Worm (Caenorhabditis elegans) whole organism, L3 larva: Measurements from ENCODE around the gene nlp-56.

Experiments
- R02D3.7 ChIP-seq: fragments of 150-350 bp; optimal IDR thresholded peaks from 2 replicates; lab custom pipeline; 2014; ENCODE audit warnings: missing biosample characterization, missing genetic modification characterization
- ZK546.5 ChIP-seq: sonication (generic microtip); optimal IDR thresholded peaks from 2 replicates; lab custom pipeline; 2017; ENCODE audit warnings: missing biosample characterization, missing genetic modification characterization
- aly-2 ChIP-seq: fragments of 150-350 bp; optimal IDR thresholded peaks from 2 replicates; lab custom pipeline; 2014; ENCODE audit warnings: missing biosample characterization, missing genetic modification characterization
- ama-1 ChIP-seq: fragments of 150-350 bp; optimal IDR thresholded peaks from 2 replicates; lab custom pipeline; 2018
- ceh-16 ChIP-seq: sonication (generic microtip); optimal IDR thresholded peaks from 2 replicates; lab custom pipeline; 2017; ENCODE audit warnings: missing biosample characterization, missing genetic modification characterization
- ceh-28 ChIP-seq: fragments of 150-350 bp; optimal IDR thresholded peaks from 2 replicates; lab custom pipeline; 2014; ENCODE audit warnings: missing biosample characterization, missing genetic modification reagents, missing genetic modification characterization
- ceh-82 ChIP-seq: fragments of 150-350 bp; optimal IDR thresholded peaks from 2 replicates; lab custom pipeline; 2014; ENCODE audit warnings: missing biosample characterization, missing genetic modification characterization
- egl-27 ChIP-seq: sonication (generic microtip); optimal IDR thresholded peaks from 4 replicates; lab custom pipeline; 2017; ENCODE audit warnings: missing biosample characterization, missing genetic modification reagents, missing genetic modification characterization
- egl-5 ChIP-seq: fragments of 150-350 bp; optimal IDR thresholded peaks from 2 replicates; lab custom pipeline; 2017; ENCODE audit warnings: missing biosample characterization, missing genetic modification reagents, missing genetic modification characterization, inconsistent platforms
- elt-1 ChIP-seq: fragments of 150-350 bp; optimal IDR thresholded peaks from 2 replicates; lab custom pipeline; 2014; ENCODE audit warnings: missing biosample characterization, missing genetic modification characterization
- elt-2 ChIP-seq: sonication (generic microtip); optimal IDR thresholded peaks from 2 replicates; lab custom pipeline; 2016; ENCODE audit warnings: missing genetic modification reagents, mild to moderate bottlenecking, missing genetic modification characterization, missing compliant biosample characterization
- fkh-10 ChIP-seq: sonication (generic microtip); optimal IDR thresholded peaks from 2 replicates; lab custom pipeline; 2017; ENCODE audit warnings: missing biosample characterization, missing genetic modification reagents, missing genetic modification characterization
- fkh-2 ChIP-seq: fragments of 150-350 bp; optimal IDR thresholded peaks from 2 replicates; lab custom pipeline; 2014; ENCODE audit warnings: missing biosample characterization, missing genetic modification reagents, missing genetic modification characterization
- fos-1 ChIP-seq: fragments of 150-350 bp; optimal IDR thresholded peaks from 2 replicates; lab custom pipeline; 2014; ENCODE audit warnings: missing biosample characterization, missing genetic modification characterization
- hmg-11 ChIP-seq: sonication (generic microtip); optimal IDR thresholded peaks from 2 replicates; lab custom pipeline; 2016; ENCODE audit warnings: missing genetic modification characterization, missing compliant biosample characterization
- jun-1 ChIP-seq: fragments of 150-350 bp; optimal IDR thresholded peaks from 2 replicates; lab custom pipeline; 2014; ENCODE audit warnings: missing biosample characterization, missing genetic modification reagents, missing genetic modification characterization
- lsy-12 ChIP-seq: sonication (generic microtip); optimal IDR thresholded peaks from 2 replicates; lab custom pipeline; 2016; ENCODE audit warnings: mild to moderate bottlenecking, missing genetic modification characterization, missing compliant biosample characterization
- mdl-1 ChIP-seq: fragments of 150-350 bp; optimal IDR thresholded peaks from 2 replicates; lab custom pipeline; 2014; ENCODE audit warnings: missing biosample characterization, missing genetic modification characterization
- mml-1 ChIP-seq: fragments of 150-350 bp; sonication (generic microtip); optimal IDR thresholded peaks from 3 replicates; lab custom pipeline; 2014; ENCODE audit warnings: missing biosample characterization, missing genetic modification characterization
- nfya-1 ChIP-seq: sonication (generic microtip); optimal IDR thresholded peaks from 2 replicates; lab custom pipeline; 2017; ENCODE audit warnings: missing genetic modification characterization, mild to moderate bottlenecking, missing compliant biosample characterization, antibody characterized with exemption, moderate library complexity; ENCODE audit not compliant: insufficient read depth
- nhr-11 ChIP-seq: fragments of 150-350 bp; optimal IDR thresholded peaks from 2 replicates; lab custom pipeline; 2014; ENCODE audit warnings: missing biosample characterization, missing genetic modification characterization
- nhr-12 ChIP-seq: fragments of 150-350 bp; optimal IDR thresholded peaks from 2 replicates; lab custom pipeline; 2014; ENCODE audit warnings: missing biosample characterization, missing genetic modification characterization
- nhr-237 ChIP-seq: fragments of 150-350 bp; optimal IDR thresholded peaks from 2 replicates; lab custom pipeline; 2014; ENCODE audit warnings: missing biosample characterization, missing genetic modification characterization
- nhr-43 ChIP-seq: sonication (generic microtip); optimal IDR thresholded peaks from 2 replicates; lab custom pipeline; 2016; ENCODE audit warnings: mild to moderate bottlenecking, missing genetic modification characterization, missing compliant biosample characterization; ENCODE audit not compliant: poor library complexity, severe bottlenecking
- nhr-67 ChIP-seq: fragments of 150-350 bp; optimal IDR thresholded peaks from 2 replicates; lab custom pipeline; 2014; ENCODE audit warnings: missing biosample characterization, missing genetic modification characterization
- nhr-76 ChIP-seq: fragments of 150-350 bp; sonication (generic microtip); optimal IDR thresholded peaks from 5 replicates; lab custom pipeline; 2014; ENCODE audit warnings: missing biosample characterization, missing genetic modification characterization
- nhr-77 ChIP-seq: fragments of 150-350 bp; optimal IDR thresholded peaks from 2 replicates; lab custom pipeline; 2014; ENCODE audit warnings: missing biosample characterization, missing genetic modification characterization
- pha-4 ChIP-seq: fragments of 150-350 bp; optimal IDR thresholded peaks from 2 replicates; lab custom pipeline; 2014; ENCODE audit warnings: missing biosample characterization, missing genetic modification reagents, missing genetic modification characterization
- pqm-1 ChIP-seq: fragments of 150-350 bp; optimal IDR thresholded peaks from 2 replicates; lab custom pipeline; 2017; ENCODE audit warnings: missing biosample characterization, missing genetic modification characterization, inconsistent platforms
- sea-2 ChIP-seq: fragments of 150-350 bp; sonication (generic microtip); optimal IDR thresholded peaks from 4 replicates; lab custom pipeline; 2014; ENCODE audit warnings: missing biosample characterization, missing genetic modification reagents, missing genetic modification characterization
- skn-1 ChIP-seq: fragments of 150-350 bp; optimal IDR thresholded peaks from 2 replicates; lab custom pipeline; 2014; ENCODE audit warnings: missing biosample characterization, missing genetic modification characterization
- unc-39 ChIP-seq: sonication (generic microtip); optimal IDR thresholded peaks from 4 replicates; lab custom pipeline; 2017; ENCODE audit warnings: missing biosample characterization, missing genetic modification characterization
- unc-62 ChIP-seq: fragments of 150-350 bp; sonication (generic microtip); optimal IDR thresholded peaks from 4 replicates; lab custom pipeline; 2014; ENCODE audit warnings: missing biosample characterization, missing genetic modification reagents, missing genetic modification characterization
- zag-1 ChIP-seq: fragments of 150-350 bp; optimal IDR thresholded peaks from 2 replicates; lab custom pipeline; 2014; ENCODE audit warnings: missing biosample characterization, missing genetic modification characterization
- ztf-4 ChIP-seq: fragments of 150-350 bp; optimal IDR thresholded peaks from 2 replicates; lab custom pipeline; 2014; ENCODE audit warnings: missing biosample characterization, missing genetic modification characterization

nlp-56 gene

DNA sequence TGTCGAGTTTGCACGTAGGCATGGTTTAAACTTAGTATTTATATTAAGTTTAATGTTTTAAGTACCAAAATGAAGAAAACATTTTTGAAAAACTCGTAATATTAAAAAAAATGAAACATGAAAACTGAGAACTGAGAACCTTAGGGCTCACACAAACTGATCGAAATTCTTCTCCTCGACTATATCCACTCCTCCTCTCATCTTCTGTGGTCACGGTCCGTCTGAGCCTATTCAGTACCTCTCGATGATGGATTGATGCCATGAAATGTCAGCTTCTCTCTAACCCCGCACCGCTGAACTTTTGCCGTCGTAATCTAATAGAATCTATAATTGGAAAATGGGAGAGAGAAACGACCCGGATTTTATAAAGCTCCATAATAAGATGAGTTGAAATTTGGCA lies at the start of gene nlp-56:
Gene nlp-56 (minus strand): TSS at position 257 of the 400 bp plus-strand sequence.
- no peak for TF ChIP-seq unc-39 (tag; lab: Kevin White, UChicago)
- no peak for TF ChIP-seq ama-1
- no peak for TF ChIP-seq skn-1
- no peak for TF ChIP-seq ceh-16 (tag; lab: Kevin White, UChicago)
- no peak for TF ChIP-seq nfya-1 (tag; lab: Kevin White, UChicago)
- no peak for TF ChIP-seq ZK546.5 (tag; lab: Kevin White, UChicago)
- no peak for TF ChIP-seq ztf-4 (tag; lab: Kevin White, UChicago)
- TF ChIP-seq fkh-2 (tag; lab: Kevin White, UChicago): no peak
- TF ChIP-seq egl-5: no peak
- TF ChIP-seq hmg-11 (tag; lab: Kevin White, UChicago): no peak
- no peak for TF ChIP-seq elt-1 (tag; lab: Kevin White, UChicago)
- no peak for TF ChIP-seq nhr-12 (tag; lab: Kevin White, UChicago)
- TF ChIP-seq ceh-82 (tag; lab: Kevin White, UChicago): no peak
- TF ChIP-seq fos-1: no peak
- TF ChIP-seq lsy-12 (tag; lab: Kevin White, UChicago): no peak

DNA sequence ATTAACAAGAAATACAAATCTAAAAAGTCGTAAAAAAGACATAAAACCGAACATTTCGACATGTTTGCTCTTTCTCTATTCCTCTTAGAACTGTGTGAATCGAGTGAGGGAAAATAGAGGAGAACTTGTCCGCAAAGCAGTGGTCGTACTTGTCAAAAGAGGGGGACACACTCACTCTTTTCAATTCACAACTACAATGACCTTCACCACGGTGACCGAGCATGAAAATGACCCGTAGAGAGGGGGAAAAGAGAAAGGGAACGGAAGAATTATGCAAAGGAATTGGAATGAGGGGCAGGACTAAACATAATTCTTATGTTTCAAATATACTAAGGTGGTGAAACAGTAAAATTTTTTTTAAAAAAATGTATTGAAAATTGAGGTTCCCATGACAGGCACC lies 49.0 kb upstream of the nlp-56 start:
- TF ChIP-seq hmg-11 (tag; lab: Kevin White, UChicago): peak; percentile 44
- TF ChIP-seq pha-4: peak; percentile 34
- TF ChIP-seq ceh-82 (tag; lab: Kevin White, UChicago): no peak
- TF ChIP-seq, all 47 proteins: peak for 2

ce11 chrIV:14829026-14829425 lies 44.5 kb upstream of the nlp-56 start, which contains the start of gene hhat-2:
TSS of gene hhat-2 (minus strand) at chrIV:14829126.
- TF ChIP-seq sea-2 (GFP tag; lab: Kevin White, UChicago): no peak
- no peak for TF ChIP-seq nhr-11 (tag; lab: Kevin White, UChicago)
- TF ChIP-seq nhr-43: no peak
- no peak for TF ChIP-seq mdl-1 (tag; lab: Kevin White, UChicago)
- TF ChIP-seq jun-1 (tag; lab: Kevin White, UChicago): no peak
- no peak for TF ChIP-seq nhr-76 (tag; lab: Kevin White, UChicago)
- TF ChIP-seq pha-4: no peak
- no peak for TF ChIP-seq mml-1 (tag; lab: Kevin White, UChicago)
- no peak for TF ChIP-seq fkh-2 (tag; lab: Kevin White, UChicago)
- TF ChIP-seq fkh-10: no peak
- no peak for TF ChIP-seq nfya-1 (tag; lab: Kevin White, UChicago)

DNA sequence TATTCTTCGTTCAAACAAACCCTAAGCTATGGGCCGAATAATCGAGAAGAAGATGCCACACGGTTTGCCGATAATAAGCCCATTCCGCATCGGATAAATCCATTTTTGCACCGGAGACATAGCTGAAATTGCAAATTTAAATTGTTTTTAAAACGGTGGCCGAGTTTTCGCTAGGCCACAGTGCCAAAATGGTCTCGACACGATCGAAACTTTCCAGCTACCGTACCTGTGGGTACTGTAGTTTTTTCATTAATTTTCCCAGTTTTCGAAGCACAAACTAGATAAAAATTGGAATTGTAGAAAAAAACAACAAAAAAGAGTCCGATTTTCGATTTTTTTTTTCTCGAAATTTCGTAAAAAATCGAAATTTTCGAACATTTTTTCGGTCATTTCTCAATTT lies 43.7 kb upstream of the nlp-56 start:
- TF ChIP-seq mdl-1 (tag; lab: Kevin White, UChicago) (no peak), nhr-67 (tag; lab: Kevin White, UChicago) (no peak), nhr-77 (no peak), fkh-10 (no peak), skn-1 (no peak), egl-5 (no peak), ceh-28 (tag; lab: Kevin White, UChicago) (no peak), zag-1 (tag; lab: Kevin White, UChicago) (no peak), unc-62 (no peak), fos-1 (no peak), egl-27 (tag; lab: Kevin White, UChicago) (no peak)

ce11 chrIV:14826151-14826757 lies 41.7 kb upstream of the nlp-56 start:
- TF ChIP-seq ztf-4 (tag; lab: Kevin White, UChicago) (no peak), fkh-10 (no peak), pqm-1 (tag; lab: Kevin White, UChicago) (no peak), aly-2 (tag; lab: Kevin White, UChicago) (no peak), nhr-12 (tag; lab: Kevin White, UChicago) (no peak), elt-2 (no peak), R02D3.7 (tag; lab: Kevin White, UChicago) (no peak), ceh-28 (tag; lab: Kevin White, UChicago) (no peak), mml-1 (tag; lab: Kevin White, UChicago) (no peak), elt-1 (tag; lab: Kevin White, UChicago) (no peak), lsy-12 (tag; lab: Kevin White, UChicago) (no peak), ZK546.5 (tag; lab: Kevin White, UChicago) (no peak), nhr-237 (tag; lab: Kevin White, UChicago) (no peak), pha-4 (no peak), nhr-76 (tag; lab: Kevin White, UChicago) (no peak)
- TF ChIP-seq, all 47 proteins: peak for 0
